Worm (Caenorhabditis elegans) whole organism, L4 larva: ENCODE data around the gene clec-64.

Experiments used
- F44E2.7 ChIP-seq: fragments of 200-800 bp; sonication (Bioruptor generic); IDR thresholded peaks from 2 replicates; pipeline ENCODE4 v2.1.2; 2022; ENCODE audit warnings: missing genetic modification characterization, missing compliant biosample characterization
- T26A8.4 ChIP-seq: fragments of 200-800 bp; sonication (Bioruptor generic); IDR thresholded peaks from 2 replicates; pipeline ENCODE4 v1.3.6; 2022; ENCODE audit warnings: missing genetic modification characterization, missing compliant biosample characterization
- Y105C5A.15 ChIP-seq: fragments of 200-800 bp; sonication (Bioruptor generic); IDR thresholded peaks from 2 replicates; pipeline ENCODE4 v1.3.6; 2022; ENCODE audit warnings: missing genetic modification characterization, missing compliant biosample characterization
- aha-1 ChIP-seq: fragments of 150-350 bp; peaks from one replicate; lab custom pipeline; 2014; ENCODE audit warnings: missing biosample characterization, missing genetic modification characterization
- ama-1 ChIP-seq: fragments of 150-350 bp; optimal IDR thresholded peaks from 2 replicates; lab custom pipeline; 2014; ENCODE audit warnings: inconsistent platforms, mixed read lengths
- arid-1 ChIP-seq: fragments of 200-800 bp; sonication (Bioruptor generic); conservative IDR thresholded peaks from 2 replicates; pipeline ENCODE4 v1.3.6; 2022; ENCODE audit warnings: missing genetic modification reagents, missing genetic modification characterization, missing compliant biosample characterization
- ceh-28 ChIP-seq: fragments of 150-350 bp; optimal IDR thresholded peaks from 2 replicates; lab custom pipeline; 2014; ENCODE audit warnings: missing biosample characterization, missing genetic modification reagents, missing genetic modification characterization
- ceh-32 ChIP-seq: sonication (generic microtip); optimal IDR thresholded peaks from 2 replicates; lab custom pipeline; 2016; ENCODE audit warnings: mild to moderate bottlenecking, missing genetic modification characterization, missing compliant biosample characterization; ENCODE audit not compliant: poor library complexity
- ceh-44 ChIP-seq: fragments of 200-800 bp; sonication (Bioruptor generic); IDR thresholded peaks from 2 replicates; pipeline ENCODE4 v1.3.6; 2022; ENCODE audit warnings: missing genetic modification reagents, missing genetic modification characterization, missing compliant biosample characterization
- ceh-62 ChIP-seq: sonication (generic microtip); optimal IDR thresholded peaks from 2 replicates; lab custom pipeline; 2017; ENCODE audit warnings: missing biosample characterization, missing genetic modification characterization
- ces-1 ChIP-seq: fragments of 150-350 bp; sonication (generic microtip); optimal IDR thresholded peaks from 4 replicates; lab custom pipeline; 2014; ENCODE audit warnings: missing biosample characterization, missing genetic modification reagents, missing genetic modification characterization
- cey-2 ChIP-seq: sonication (generic microtip); optimal IDR thresholded peaks from 3 replicates; lab custom pipeline; 2017; ENCODE audit warnings: missing genetic modification characterization, mild to moderate bottlenecking, missing compliant biosample characterization, antibody characterized with exemption, borderline replicate concordance; ENCODE audit not compliant: insufficient read depth
- daf-16 ChIP-seq, 3 experiments: sonication (generic microtip); optimal IDR thresholded peaks; 2 replicates each; lab custom pipeline; 2016 to 2017; ENCODE audit warnings: missing genetic modification characterization in 3 of 3, missing genetic modification reagents in 3 of 3, mild to moderate bottlenecking in 2 of 3, missing compliant biosample characterization in 2 of 3, missing biosample characterization in 1 of 3, moderate library complexity in 1 of 3
- dmd-8 ChIP-seq: fragments of 200-800 bp; sonication (Bioruptor generic); IDR thresholded peaks from 2 replicates; pipeline ENCODE4 v1.3.6; 2022; ENCODE audit warnings: missing genetic modification characterization, missing compliant biosample characterization
- dve-1 ChIP-seq: sonication (generic microtip); optimal IDR thresholded peaks from 2 replicates; lab custom pipeline; 2017; ENCODE audit warnings: antibody characterized with exemption, mild to moderate bottlenecking, missing genetic modification characterization, missing compliant biosample characterization; ENCODE audit not compliant: insufficient read depth
- hlh-30 ChIP-seq: sonication (generic microtip); optimal IDR thresholded peaks from 2 replicates; lab custom pipeline; 2017; ENCODE audit warnings: antibody characterized with exemption, mild to moderate bottlenecking, missing genetic modification characterization, missing compliant biosample characterization; ENCODE audit not compliant: insufficient read depth
- lin-13 ChIP-seq: fragments of 150-350 bp; optimal IDR thresholded peaks from 2 replicates; lab custom pipeline; 2014; ENCODE audit warnings: missing biosample characterization, missing genetic modification reagents, missing genetic modification characterization
- lin-29 ChIP-seq: fragments of 200-800 bp; sonication (Bioruptor generic); IDR thresholded peaks from 2 replicates; pipeline ENCODE4 v1.3.6; 2022; ENCODE audit warnings: missing genetic modification reagents, missing genetic modification characterization, missing compliant biosample characterization
- madf-9 ChIP-seq: fragments of 200-800 bp; sonication (Bioruptor generic); conservative IDR thresholded peaks from 2 replicates; pipeline ENCODE4 v1.3.6; 2022; ENCODE audit warnings: missing genetic modification reagents, missing genetic modification characterization, missing compliant biosample characterization
- nhr-102 ChIP-seq: sonication (generic microtip); optimal IDR thresholded peaks from 2 replicates; lab custom pipeline; 2016; ENCODE audit warnings: mild to moderate bottlenecking, missing genetic modification characterization, moderate library complexity, missing compliant biosample characterization
- nhr-76 ChIP-seq: fragments of 150-350 bp; optimal IDR thresholded peaks from 2 replicates; lab custom pipeline; 2014; ENCODE audit warnings: missing biosample characterization, missing genetic modification characterization
- nhr-77 ChIP-seq: fragments of 150-350 bp; optimal IDR thresholded peaks from 2 replicates; lab custom pipeline; 2014; ENCODE audit warnings: missing biosample characterization, missing genetic modification characterization
- php-3 ChIP-seq: fragments of 200-800 bp; sonication (Bioruptor generic); IDR thresholded peaks from 2 replicates; pipeline ENCODE4 v1.3.6; 2022; ENCODE audit warnings: missing genetic modification reagents, missing genetic modification characterization, missing compliant biosample characterization
- rbr-2 ChIP-seq: sonication (generic microtip); optimal IDR thresholded peaks from 2 replicates; lab custom pipeline; 2016; ENCODE audit warnings: missing genotype, missing genetic modification characterization, missing compliant biosample characterization
- skn-1 ChIP-seq: fragments of 150-350 bp; optimal IDR thresholded peaks from 2 replicates; lab custom pipeline; 2014; ENCODE audit warnings: missing biosample characterization, missing genetic modification characterization
- spr-1 ChIP-seq: sonication (generic microtip); optimal IDR thresholded peaks from 2 replicates; lab custom pipeline; 2016; ENCODE audit warnings: mild to moderate bottlenecking, missing genetic modification characterization, missing compliant biosample characterization
- spr-3 ChIP-seq: fragments of 200-800 bp; sonication (Bioruptor generic); optimal IDR thresholded peaks from 2 replicates; lab custom pipeline; 2018; ENCODE audit warnings: mild to moderate bottlenecking, missing genetic modification characterization, missing compliant biosample characterization
- tra-1 ChIP-seq: fragments of 200-800 bp; sonication (Bioruptor generic); IDR thresholded peaks from 2 replicates; pipeline ENCODE4 v1.3.6; 2022; ENCODE audit warnings: missing genetic modification reagents, missing genetic modification characterization, missing compliant biosample characterization
- unc-130 ChIP-seq: sonication (generic microtip); optimal IDR thresholded peaks from 2 replicates; lab custom pipeline; 2016; ENCODE audit warnings: missing genetic modification reagents, missing genetic modification characterization, missing compliant biosample characterization
- unc-39 ChIP-seq: sonication (generic microtip); optimal IDR thresholded peaks from 2 replicates; lab custom pipeline; 2017; ENCODE audit warnings: missing biosample characterization, missing genetic modification characterization
- zfp-3 ChIP-seq: fragments of 200-800 bp; sonication (Bioruptor generic); conservative IDR thresholded peaks from 2 replicates; pipeline ENCODE4 v1.3.6; 2022; ENCODE audit warnings: missing genetic modification reagents, missing genetic modification characterization, missing compliant biosample characterization

clec-64 gene

ce11 chrII:12897942-12898341 lies at the start of gene clec-64:
Gene clec-64 (plus strand): TSS chrII:12898242.
- TF ChIP-seq ceh-28 (no peak), lin-29 (GFP tag; lab: Robert Waterston, UW) (no peak), spr-3 (no peak), nhr-76 (tag; lab: Kevin White, UChicago) (no peak)
- TF ChIP-seq, all 104 proteins: peak for 0

- TF ChIP-seq ceh-44 (GFP tag; lab: Robert Waterston, UW) = no peak
- TF ChIP-seq hlh-30 (tag; lab: Kevin White, UChicago) = no peak
- TF ChIP-seq lin-13 (GFP tag; lab: Kevin White, UChicago) = no peak
- peak; percentile 46 for TF ChIP-seq aha-1 (tag; lab: Kevin White, UChicago)
- no peak for TF ChIP-seq arid-1 (GFP tag; lab: Robert Waterston, UW)
Measured at ce11 chrII:12850129-12850528, 47.9 kb upstream of the clec-64 start, which contains the start of gene Y46G5A.28. Gene Y46G5A.28 (plus strand): TSS chrII:12850429.

DNA sequence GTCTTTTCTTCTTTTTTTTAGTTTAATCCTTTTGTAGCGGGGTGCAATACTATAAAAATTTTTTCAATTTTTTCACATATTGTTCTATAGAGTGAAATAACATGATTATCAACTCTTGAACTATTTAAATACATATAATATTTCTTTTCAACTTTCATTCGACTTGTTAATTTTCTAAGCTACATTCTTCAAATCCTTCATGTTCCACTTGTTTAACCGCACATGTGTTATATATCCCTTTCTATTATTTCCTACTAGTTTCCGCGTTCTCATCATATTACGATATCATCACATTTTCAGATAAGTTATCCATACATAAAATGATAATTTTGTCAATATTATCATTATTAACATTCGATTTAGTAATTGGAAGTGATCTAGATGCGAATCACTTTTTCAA lies 42.1 kb upstream of the clec-64 start, which contains the start of gene Y46G5A.29:
Gene Y46G5A.29, plus strand, starts transcription at position 301 of the 400 bp plus-strand sequence.
- no peak for TF ChIP-seq nhr-102 (tag; lab: Kevin White, UChicago)

DNA sequence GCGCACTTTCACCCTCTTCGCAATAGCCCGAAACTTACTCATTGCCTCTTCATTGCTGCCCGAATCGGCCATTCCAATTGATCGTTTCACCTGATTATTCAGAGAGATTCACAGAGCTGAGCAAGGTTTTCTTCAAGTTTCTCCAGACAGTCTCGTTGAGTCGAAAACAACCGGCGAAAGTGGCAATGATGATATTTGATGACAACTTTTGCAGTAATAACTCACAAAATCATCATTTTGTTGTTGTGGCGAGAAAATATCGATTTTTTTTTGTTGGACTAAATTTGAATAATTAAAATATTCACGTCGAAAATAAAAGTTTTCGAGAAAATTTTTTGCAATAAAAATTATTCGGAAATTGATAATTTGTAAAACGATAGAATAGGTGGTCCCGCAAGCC lies 32.4 kb upstream of the clec-64 start, which contains the start of gene snf-5:
Gene snf-5, minus strand, starts transcription at position 182 of the 400 bp plus-strand sequence.
- TF ChIP-seq tra-1 (GFP tag; lab: Robert Waterston, UW) (no peak), madf-9 (no peak), spr-1 (tag; lab: Kevin White, UChicago) (no peak), Y105C5A.15 (GFP tag; lab: Robert Waterston, UW) (no peak), zfp-3 (GFP tag; lab: Robert Waterston, UW) (no peak), php-3 (no peak), ceh-62 (tag; lab: Kevin White, UChicago) (no peak), dve-1 (tag; lab: Kevin White, UChicago) (no peak), ceh-32 (tag; lab: Kevin White, UChicago) (no peak), unc-39 (tag; lab: Kevin White, UChicago) (no peak), skn-1 (tag; lab: Kevin White, UChicago) (no peak), rbr-2 (tag; lab: Kevin White, UChicago) (no peak)

DNA sequence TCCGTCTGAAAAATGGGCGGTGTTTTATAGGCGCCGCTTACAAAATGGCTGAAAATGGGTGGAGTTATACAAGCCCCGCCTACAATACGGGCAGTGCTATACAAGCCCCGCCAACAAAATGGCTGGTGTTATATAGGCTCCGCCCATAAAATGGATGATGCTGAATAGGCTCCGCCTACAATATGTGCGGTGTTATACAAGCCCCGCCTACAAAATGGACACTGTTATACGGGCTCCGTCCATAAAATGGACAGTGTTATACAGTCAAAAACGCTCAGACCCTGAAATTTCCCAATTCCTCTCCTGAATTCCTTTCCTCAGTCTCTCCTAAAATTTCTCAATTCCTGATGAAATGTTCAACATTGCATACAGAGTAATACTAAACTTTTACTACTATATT lies 32.0 kb upstream of the clec-64 start:
- TF ChIP-seq ama-1 = peak; percentile 56
- TF ChIP-seq T26A8.4 (GFP tag; lab: Robert Waterston, UW) = 0 out of 2 replicates have a peak, but pooled peaks have one; percentile 13
- TF ChIP-seq cey-2 (tag; lab: Kevin White, UChicago) = no peak
- peak; percentile 1 for TF ChIP-seq nhr-77 (tag; lab: Kevin White, UChicago)
- TF ChIP-seq aha-1 (tag; lab: Kevin White, UChicago) = peak; percentile 85
- no peak for TF ChIP-seq unc-130 (GFP tag; lab: Kevin White, UChicago)
- 0 out of 2 replicates have a peak, but pooled peaks have one; percentile 25 for TF ChIP-seq F44E2.7 (GFP tag; lab: Robert Waterston, UW)
- TF ChIP-seq dmd-8 = 0 out of 2 replicates have a peak, but pooled peaks have one; percentile 60

DNA sequence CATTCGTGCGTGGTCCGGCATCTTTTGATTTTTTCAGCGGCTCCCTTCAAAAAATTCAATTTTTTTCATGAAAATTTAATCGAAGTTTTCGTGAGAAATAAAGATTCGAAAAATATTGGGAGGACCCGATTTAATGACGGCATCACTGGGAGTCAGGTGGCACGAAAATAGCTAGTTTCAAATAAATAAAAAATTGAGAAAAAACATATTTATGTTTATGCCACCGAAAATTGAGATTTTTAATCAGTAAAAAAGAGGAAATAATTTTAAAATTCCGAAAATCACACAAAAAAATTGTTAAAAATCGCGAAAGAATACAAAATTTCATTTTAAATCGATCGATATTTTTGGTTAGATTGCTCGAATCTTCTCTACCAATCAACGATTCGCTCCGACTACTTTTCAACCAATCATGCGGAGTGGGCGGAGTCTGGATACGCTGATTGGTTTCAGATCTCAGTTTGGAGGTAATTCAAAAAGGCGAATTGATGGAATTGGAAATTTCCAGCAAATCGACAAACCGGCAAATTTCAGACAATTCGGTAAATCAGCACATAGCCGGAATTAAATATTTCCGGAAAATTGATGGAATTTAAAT lies 19.9 kb upstream of the clec-64 start, which contains the start of gene gsy-1:
Gene gsy-1, minus strand, starts transcription at position 51 of the 598 bp plus-strand sequence.
- peak in 1 of 2 experiments; percentile 52 for TF ChIP-seq daf-16 (GFP tag; optimal IDR thresholded peaks at IDR 0.05; lab: Kevin White, UChicago)
- no peak for TF ChIP-seq daf-16 (tag; optimal IDR thresholded peaks at IDR 0.05; lab: Kevin White, UChicago)
- TF ChIP-seq ces-1 (GFP tag; lab: Kevin White, UChicago) = no peak
- TF ChIP-seq tra-1 (GFP tag; lab: Robert Waterston, UW) = no peak
- TF ChIP-seq, all 104 proteins: peak for 1
